Worm (Caenorhabditis elegans): Measurements from ENCODE around the gene F47E1.1.

Gene F47E1.1

DNA sequence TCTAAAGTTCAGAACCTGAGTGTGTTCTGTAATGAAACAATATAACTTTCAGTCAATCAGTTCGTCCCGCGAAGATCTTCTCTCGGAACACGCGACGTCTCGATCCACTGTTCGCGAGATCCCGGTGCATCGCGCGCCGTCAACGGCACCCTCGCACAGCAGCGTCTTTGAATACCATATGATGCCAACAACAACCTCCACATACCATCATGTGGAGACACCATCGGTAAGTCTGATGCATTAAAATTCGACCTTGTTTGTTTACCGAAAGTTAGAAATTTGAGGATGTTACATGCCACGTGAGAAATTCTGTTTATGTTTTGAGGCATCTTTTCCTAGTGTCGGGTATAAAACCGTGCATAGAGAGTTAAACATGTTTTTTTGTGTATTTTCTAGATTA lies 26.6 kb downstream of the F47E1.1 start:
- TF ChIP-seq nhr-237 (tag; optimal IDR thresholded peaks at IDR 0.05): no peak
- no peak for TF ChIP-seq ztf-1 (GFP tag; conservative IDR thresholded peaks at IDR 0.05)
- TF ChIP-seq nhr-129 (tag; optimal IDR thresholded peaks at IDR 0.05): peak; percentile 60
- no peak for TF ChIP-seq nhr-12 (tag; optimal IDR thresholded peaks at IDR 0.05)
- no peak for TF ChIP-seq C34F6.9 (tag; optimal IDR thresholded peaks at IDR 0.05)
- no peak for TF ChIP-seq nhr-10 (tag; optimal IDR thresholded peaks at IDR 0.05)

DNA sequence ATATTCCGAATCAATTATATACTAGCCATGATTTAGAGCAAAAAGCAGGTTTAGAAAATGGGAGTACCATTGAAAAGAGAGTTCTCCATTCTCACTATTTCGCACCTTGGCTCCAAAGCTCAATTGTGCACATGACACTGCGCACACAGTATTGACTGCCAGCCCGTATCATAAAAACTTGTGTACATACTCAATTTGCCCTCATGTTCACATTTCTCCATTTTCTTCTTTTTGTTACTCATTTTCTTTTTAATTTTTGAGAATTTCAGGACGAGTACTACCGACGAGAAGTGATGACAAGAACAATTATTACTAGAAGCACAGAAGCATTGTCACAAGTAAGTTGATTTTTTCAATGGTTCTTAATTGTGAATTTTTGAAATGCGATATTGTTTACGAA lies 27.4 kb downstream of the F47E1.1 start:
- TF ChIP-seq nhr-237 (tag; optimal IDR thresholded peaks at IDR 0.05) (no peak), unc-55 (GFP tag; optimal IDR thresholded peaks at IDR 0.05) (no peak), ceh-16 (tag; optimal IDR thresholded peaks at IDR 0.05) (no peak), lsy-2 (tag; optimal IDR thresholded peaks at IDR 0.05) (no peak), nhr-129 (tag; optimal IDR thresholded peaks at IDR 0.05) (peak; percentile 17)

DNA sequence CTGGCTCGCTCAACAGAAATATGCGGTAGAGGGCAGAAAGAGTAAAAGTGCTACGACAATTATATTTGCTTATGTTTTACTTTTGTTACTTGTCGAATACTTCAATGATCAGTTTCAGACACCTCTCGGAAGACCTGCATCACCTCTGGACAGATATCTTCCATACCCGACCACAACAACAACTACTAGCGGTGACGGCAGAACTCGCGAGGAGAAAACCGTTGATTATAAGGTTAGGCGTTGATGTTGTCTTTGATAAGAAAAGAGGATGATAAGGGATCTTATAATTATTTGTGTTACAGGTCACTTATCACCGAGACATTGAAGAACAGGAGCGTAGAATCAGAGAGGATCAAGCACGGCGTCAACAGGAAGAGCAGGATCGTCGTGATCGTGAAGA lies 28.1 kb downstream of the F47E1.1 start:
- TF ChIP-seq mab-5 (tag; optimal IDR thresholded peaks at IDR 0.05) (no peak), fos-1 (tag; optimal IDR thresholded peaks at IDR 0.05) (peak; percentile 7)

DNA sequence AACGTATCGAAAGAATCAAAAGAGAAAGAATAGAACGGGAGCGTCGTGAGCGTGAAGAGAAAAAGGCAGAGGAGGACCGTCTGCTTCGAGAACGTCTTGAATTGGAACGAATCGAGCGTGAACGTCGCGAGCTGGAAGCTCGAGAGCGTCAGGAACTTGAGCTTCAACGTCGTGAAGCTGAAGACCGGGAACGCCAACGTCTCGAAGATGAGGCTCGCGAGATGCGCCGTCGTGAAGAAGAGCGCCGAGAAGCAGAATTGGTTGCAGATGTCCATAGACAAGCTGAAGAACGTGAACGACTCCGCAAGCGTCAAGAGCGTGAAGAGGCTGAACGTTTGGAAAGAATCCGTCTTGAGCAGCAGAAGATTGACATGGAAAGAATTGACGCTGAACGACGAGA lies 28.9 kb downstream of the F47E1.1 start:
- no peak for TF ChIP-seq blmp-1 (tag; optimal IDR thresholded peaks at IDR 0.05; ENCODE audit: insufficient read depth)
- no peak for TF ChIP-seq lin-39 (tag; optimal IDR thresholded peaks at IDR 0.05)
- no peak for TF ChIP-seq unc-55 (GFP tag; optimal IDR thresholded peaks at IDR 0.05)
- TF ChIP-seq ceh-16 (tag; optimal IDR thresholded peaks at IDR 0.05): no peak
- no peak for TF ChIP-seq R02D3.7 (tag; optimal IDR thresholded peaks at IDR 0.05)
- TF ChIP-seq nhr-25 (tag; optimal IDR thresholded peaks at IDR 0.05): no peak
- TF ChIP-seq mab-5 (tag; optimal IDR thresholded peaks at IDR 0.05): no peak
- TF ChIP-seq mdl-1 (tag; optimal IDR thresholded peaks at IDR 0.05): no peak
- no peak for TF ChIP-seq Y55F3AM.14 (GFP tag; optimal IDR thresholded peaks at IDR 0.05)
- no peak for TF ChIP-seq alr-1 (tag; optimal IDR thresholded peaks at IDR 0.05)
- TF ChIP-seq egl-27 (tag; optimal IDR thresholded peaks at IDR 0.05): no peak
- no peak for TF ChIP-seq lin-13 (GFP tag; optimal IDR thresholded peaks at IDR 0.05)
- no peak for TF ChIP-seq ztf-1 (GFP tag; conservative IDR thresholded peaks at IDR 0.05)
- no peak for TF ChIP-seq fos-1 (tag; optimal IDR thresholded peaks at IDR 0.05)
- no peak for TF ChIP-seq elt-3 (tag; optimal IDR thresholded peaks at IDR 0.05)
- TF ChIP-seq nhr-10 (tag; optimal IDR thresholded peaks at IDR 0.05): no peak
- no peak for TF ChIP-seq snpc-4 (tag; optimal IDR thresholded peaks at IDR 0.05)

DNA sequence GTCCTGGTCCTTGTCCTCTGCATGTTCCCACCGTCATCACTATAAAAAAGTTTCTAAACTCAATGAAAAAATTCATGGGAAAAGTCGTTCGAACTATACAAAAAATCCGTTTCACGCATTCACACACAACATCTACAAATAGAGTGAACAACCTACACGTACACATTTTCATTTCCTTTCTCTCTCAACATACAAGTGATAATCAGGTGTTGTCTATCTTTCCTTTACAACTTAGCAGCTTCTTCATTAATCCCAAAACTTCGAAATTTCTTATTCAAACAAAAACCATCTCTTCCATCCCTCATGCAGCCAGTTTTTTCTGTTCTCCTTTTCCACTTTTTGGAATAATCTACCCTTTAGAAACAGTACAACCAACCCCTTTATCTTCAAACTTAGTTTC lies 30.9 kb downstream of the F47E1.1 start:
- TF ChIP-seq mbf-1 (tag; optimal IDR thresholded peaks at IDR 0.05) (no peak), elt-1 (tag; optimal IDR thresholded peaks at IDR 0.05) (no peak), ZK546.5 (tag; optimal IDR thresholded peaks at IDR 0.05) (no peak), skn-1 (tag; optimal IDR thresholded peaks at IDR 0.05) (no peak), nhr-129 (tag; optimal IDR thresholded peaks at IDR 0.05) (no peak), gmeb-1 (tag; optimal IDR thresholded peaks at IDR 0.05) (no peak), dmd-4 (tag; optimal IDR thresholded peaks at IDR 0.05) (no peak), lin-13 (GFP tag; optimal IDR thresholded peaks at IDR 0.05) (no peak), lin-11 (tag; optimal IDR thresholded peaks at IDR 0.05) (no peak), egl-27 (tag; optimal IDR thresholded peaks at IDR 0.05) (no peak), sma-9 (GFP tag; optimal IDR thresholded peaks at IDR 0.05) (no peak), sma-9 (tag; optimal IDR thresholded peaks at IDR 0.05) (no peak), nhr-10 (tag; optimal IDR thresholded peaks at IDR 0.05) (no peak), nhr-237 (tag; optimal IDR thresholded peaks at IDR 0.05) (no peak), ceh-16 (tag; optimal IDR thresholded peaks at IDR 0.05) (no peak), ztf-1 (GFP tag; conservative IDR thresholded peaks at IDR 0.05) (no peak), F13H6.1 (tag; optimal IDR thresholded peaks at IDR 0.05) (no peak), nhr-25 (tag; optimal IDR thresholded peaks at IDR 0.05) (no peak), unc-39 (tag; optimal IDR thresholded peaks at IDR 0.05) (no peak), unc-62 (GFP tag; optimal IDR thresholded peaks at IDR 0.05) (no peak)

DNA sequence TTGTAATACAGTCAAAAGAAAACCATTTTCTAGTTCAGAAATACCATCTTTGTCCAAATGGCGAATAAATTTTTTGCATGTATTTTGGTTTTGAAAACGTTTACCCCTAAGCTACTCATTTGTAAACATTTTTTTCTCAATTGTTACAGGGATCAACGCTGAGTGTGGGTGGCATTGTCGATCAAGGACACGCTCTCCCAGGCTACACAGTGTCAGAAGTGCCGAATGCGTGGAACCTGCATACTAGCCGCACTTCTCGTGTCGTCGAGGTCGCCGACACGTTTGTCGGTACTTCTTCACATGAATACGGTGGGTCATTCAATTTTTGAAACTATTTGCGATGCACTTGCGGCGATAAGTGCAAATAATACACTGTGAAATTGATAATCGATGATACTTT lies 34.6 kb downstream of the F47E1.1 start:
- TF ChIP-seq nhr-25 (tag; optimal IDR thresholded peaks at IDR 0.05): peak; percentile 66
- no peak for TF ChIP-seq nhr-237 (tag; optimal IDR thresholded peaks at IDR 0.05)
